Worm (Caenorhabditis elegans): ENCODE measurements around the gene K02E11.5.

ce11 chrV:14273019-14273418 is 20.9 kb downstream of the K02E11.5 start, which contains the start of gene F40G12.6:
- no peak for TF ChIP-seq dao-5 (tag; optimal IDR thresholded peaks at IDR 0.05)
- TF ChIP-seq W03F9.2 (tag; optimal IDR thresholded peaks at IDR 0.05) = no peak

Measured in whole organism, L4/young adult.